Worm (Caenorhabditis elegans) whole organism, L1 larva: Measurements from ENCODE around the gene str-94.

Experiments used
- mdl-1 ChIP-seq, 2 experiments: fragments of 150-350 bp; optimal IDR thresholded peaks; 2 replicates each; lab custom pipeline; 2014 to 2017; ENCODE audit warnings: missing biosample characterization in 2 of 2, missing genetic modification characterization in 2 of 2, inconsistent platforms in 1 of 2
- nhr-237 ChIP-seq: fragments of 150-350 bp; optimal IDR thresholded peaks from 2 replicates; lab custom pipeline; 2014; ENCODE audit warnings: missing biosample characterization, missing genetic modification characterization
- nhr-77 ChIP-seq: fragments of 150-350 bp; optimal IDR thresholded peaks from 2 replicates; lab custom pipeline; 2014; ENCODE audit warnings: missing biosample characterization, missing genetic modification characterization
- sox-4 ChIP-seq: sonication (generic microtip); optimal IDR thresholded peaks from 2 replicates; lab custom pipeline; 2016; ENCODE audit warnings: missing genetic modification characterization, missing compliant biosample characterization

DNA sequence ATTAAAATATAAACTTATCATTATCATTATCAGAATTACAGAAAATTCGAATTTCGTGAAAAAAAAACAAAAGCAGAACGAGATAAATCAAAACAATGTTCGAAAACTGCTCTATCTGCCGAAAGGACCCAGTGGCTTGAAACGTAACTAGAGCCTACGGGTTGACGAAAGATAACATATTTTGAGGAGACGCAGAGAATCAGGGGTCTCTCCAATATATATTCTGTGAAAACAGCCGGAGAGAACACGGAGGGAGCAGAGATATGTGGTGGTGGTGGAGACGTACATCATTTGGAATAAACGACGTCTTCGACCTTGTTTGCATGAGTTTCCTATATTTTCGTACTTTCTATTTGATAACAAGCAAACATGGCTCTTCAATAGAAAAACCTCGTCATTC is 40.2 kb downstream of the str-94 start:
- TF ChIP-seq sox-4 = no peak
- no peak for TF ChIP-seq nhr-237 (tag; lab: Kevin White, UChicago)
- TF ChIP-seq nhr-77 = no peak
- no peak for TF ChIP-seq mdl-1 (tag; optimal IDR thresholded peaks at IDR 0.05; lab: Kevin White, UChicago)
